Fruit fly (Drosophila melanogaster): ENCODE results near the gene CG2930.
A peak's percentile ranks its signal among the peaks of the same experiment; 100 is the strongest.

CG2930 gene

DNA sequence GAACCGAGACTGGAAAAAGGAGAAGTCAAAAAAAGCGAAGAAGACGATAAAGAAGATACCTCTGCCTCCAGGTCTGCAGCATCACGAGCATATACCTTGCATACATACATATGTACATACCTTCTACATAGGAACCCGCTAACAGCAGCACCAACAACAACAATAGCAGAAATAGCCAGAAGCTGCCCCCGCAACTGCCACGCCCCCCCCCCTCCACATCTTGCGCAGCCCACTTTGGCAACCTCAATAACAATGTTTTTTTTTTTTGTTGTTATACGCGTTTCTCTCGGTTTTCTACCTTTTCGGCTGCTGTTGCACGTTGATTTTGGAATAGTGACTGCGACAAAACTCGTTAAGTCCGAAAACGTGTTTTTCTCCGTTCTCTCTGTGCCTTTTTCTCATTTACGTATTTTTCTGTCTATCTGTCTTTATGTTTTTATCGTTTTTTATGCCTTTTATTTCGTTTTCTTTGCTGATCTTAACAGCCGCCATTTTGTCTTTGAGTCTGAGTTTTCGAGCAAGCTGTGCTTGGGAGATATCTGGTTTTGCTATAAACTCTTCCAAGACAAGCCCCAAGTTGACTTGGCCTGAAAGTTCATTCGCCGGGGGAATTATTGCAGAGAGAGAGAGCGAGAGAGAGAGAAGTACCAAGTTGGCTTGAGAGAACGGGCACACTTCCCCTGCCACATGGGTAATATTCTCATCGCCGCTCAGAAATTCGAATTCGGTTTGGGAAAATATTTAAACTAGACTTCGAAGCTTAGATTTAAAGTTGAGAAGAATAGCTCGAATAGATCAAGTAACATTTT is 33.6 kb upstream of the CG2930 start (continued):
- TF ChIP-seq Optix (GFP tag; IDR thresholded peaks at IDR 0.05): no peak
- no peak for TF ChIP-seq Max (GFP tag; optimal IDR thresholded peaks at IDR 0.05)
- peak; percentile 11 for TF ChIP-seq kni (GFP tag; optimal IDR thresholded peaks at IDR 0.05)
- TF ChIP-seq sisA (GFP tag; IDR thresholded peaks at IDR 0.05): no peak
- peak; percentile 12 for TF ChIP-seq oc (tag; optimal IDR thresholded peaks at IDR 0.05)
- no peak for TF ChIP-seq CG4360 (GFP tag; IDR thresholded peaks at IDR 0.05)
- TF ChIP-seq CG2875 (GFP tag; optimal IDR thresholded peaks at IDR 0.05): no peak
- no peak for TF ChIP-seq wor (GFP tag; IDR thresholded peaks at IDR 0.05)
- no peak for TF ChIP-seq ind (GFP tag; optimal IDR thresholded peaks at IDR 0.05)
- no peak for TF ChIP-seq vfl (GFP tag; optimal IDR thresholded peaks at IDR 0.05)
- TF ChIP-seq Xrp1 (GFP tag; IDR thresholded peaks at IDR 0.05): no peak
- no peak for TF ChIP-seq slou (GFP tag; optimal IDR thresholded peaks at IDR 0.05)
- TF ChIP-seq CG17186 (GFP tag; optimal IDR thresholded peaks at IDR 0.05): no peak
- TF ChIP-seq otp (GFP tag; IDR thresholded peaks at IDR 0.05): no peak
- TF ChIP-seq CG2120 (GFP tag; optimal IDR thresholded peaks at IDR 0.05): no peak
- peak; percentile 77; the same call in 1 of the 4 replicates for TF ChIP-seq chinmo (GFP tag; IDR thresholded peaks at IDR 0.05; ENCODE audit: partially characterized antibody)
- no peak for TF ChIP-seq ro (GFP tag; IDR thresholded peaks at IDR 0.05)
- TF ChIP-seq pita (GFP tag; optimal IDR thresholded peaks at IDR 0.05): peak; percentile 3
- no peak for TF ChIP-seq Nf-YB (GFP tag; optimal IDR thresholded peaks at IDR 0.05)
- TF ChIP-seq Six4 (GFP tag; optimal IDR thresholded peaks at IDR 0.05): no peak
- no peak for TF ChIP-seq CG6254 (GFP tag; optimal IDR thresholded peaks at IDR 0.05)
- TF ChIP-seq yki (optimal IDR thresholded peaks at IDR 0.05): peak; percentile 31
- no peak for TF ChIP-seq CG6654 (GFP tag; optimal IDR thresholded peaks at IDR 0.05)
- no peak for TF ChIP-seq CG30020 (tag; optimal IDR thresholded peaks at IDR 0.05)
- peak; percentile 70; the same call in 2 of the 3 replicates for TF ChIP-seq CG6175 (GFP tag; IDR thresholded peaks at IDR 0.05)
- no peak for TF ChIP-seq insv (GFP tag; optimal IDR thresholded peaks at IDR 0.05)
- TF ChIP-seq luna (GFP tag; optimal IDR thresholded peaks at IDR 0.05): no peak
- no peak for TF ChIP-seq CG7839 (tag; optimal IDR thresholded peaks at IDR 0.05)
- TF ChIP-seq abd-A (tag; optimal IDR thresholded peaks at IDR 0.05): peak; percentile 48
- TF ChIP-seq CG9437 (GFP tag; optimal IDR thresholded peaks at IDR 0.05): peak; percentile 74
- no peak for TF ChIP-seq bab2 (GFP tag; optimal IDR thresholded peaks at IDR 0.05)
- TF ChIP-seq CG10147 (GFP tag; optimal IDR thresholded peaks at IDR 0.05): no peak
- TF ChIP-seq Pdp1 (GFP tag; optimal IDR thresholded peaks at IDR 0.05): no peak
- TF ChIP-seq sr (GFP tag; IDR thresholded peaks at IDR 0.05): peak; percentile 57; the same call in 2 of the 3 replicates
- no peak for TF ChIP-seq CG8944 (GFP tag; optimal IDR thresholded peaks at IDR 0.05)
- TF ChIP-seq cg (GFP tag; optimal IDR thresholded peaks at IDR 0.05): no peak
- TF ChIP-seq gro (GFP tag; optimal IDR thresholded peaks at IDR 0.05): no peak
- TF ChIP-seq corto (GFP tag; optimal IDR thresholded peaks at IDR 0.05): no peak
- peak; percentile 31 for TF ChIP-seq phol (tag; optimal IDR thresholded peaks at IDR 0.05)

DNA sequence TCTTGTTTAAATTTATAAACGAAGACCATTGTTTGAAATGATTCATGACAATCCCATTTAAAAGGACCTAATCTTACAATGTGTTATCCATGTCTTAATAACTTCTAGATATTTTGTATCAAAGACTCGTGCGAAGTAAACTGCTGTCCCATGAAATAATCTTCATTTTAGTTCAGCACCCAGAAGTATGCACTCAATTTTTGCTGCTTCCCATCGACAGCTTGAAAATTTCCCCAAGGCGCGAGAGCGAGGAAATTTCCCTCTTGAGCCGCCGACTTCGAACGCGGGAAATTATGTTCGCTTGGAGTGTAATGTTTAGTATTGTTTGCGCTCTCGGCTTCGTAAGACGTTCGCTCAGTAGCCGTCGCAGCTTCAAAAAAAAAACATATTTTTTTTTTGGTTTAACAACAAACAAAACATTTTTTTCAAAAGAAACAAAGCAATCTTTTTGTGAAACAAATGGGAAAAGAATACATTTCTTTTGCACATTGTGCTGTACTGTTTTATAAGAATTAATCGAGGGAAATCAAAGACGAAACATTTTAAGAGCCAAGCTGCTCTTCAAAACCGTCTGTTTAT is 32.9 kb upstream of the CG2930 start:
- no peak for TF ChIP-seq CG30403 (GFP tag; optimal IDR thresholded peaks at IDR 0.05)
- peak; percentile 30; the same call in 1 of the 2 replicates for TF ChIP-seq CG4360 (GFP tag; IDR thresholded peaks at IDR 0.05)
- no peak for TF ChIP-seq sisA (GFP tag; IDR thresholded peaks at IDR 0.05)
- peak; percentile 9 for TF ChIP-seq zf30C (GFP tag; optimal IDR thresholded peaks at IDR 0.05)
- no peak for TF ChIP-seq usp (GFP tag; optimal IDR thresholded peaks at IDR 0.05)
- TF ChIP-seq MTF-1 (GFP tag; optimal IDR thresholded peaks at IDR 0.05; ENCODE audit: borderline replicate concordance): no peak
- TF ChIP-seq sqz (GFP tag; optimal IDR thresholded peaks at IDR 0.05): peak; percentile 65
- peak; percentile 22 for TF ChIP-seq sens (GFP tag)
- TF ChIP-seq chinmo (GFP tag; IDR thresholded peaks at IDR 0.05; ENCODE audit: partially characterized antibody): 0 out of 4 replicates have a peak, but pooled peaks have one; percentile 8
- 0 out of 3 replicates have a peak, but pooled peaks have one; percentile 22 for TF ChIP-seq ci (GFP tag; IDR thresholded peaks at IDR 0.05)
- TF ChIP-seq Med (GFP tag): peak; percentile 26
- TF ChIP-seq Dp (GFP tag; optimal IDR thresholded peaks at IDR 0.05): peak; percentile 2
- 0 out of 2 replicates have a peak, but pooled peaks have one; percentile 16 for TF ChIP-seq vvl (GFP tag; IDR thresholded peaks at IDR 0.05)
- peak; percentile 4 for TF ChIP-seq pita (GFP tag; optimal IDR thresholded peaks at IDR 0.05)
- TF ChIP-seq chm (GFP tag; IDR thresholded peaks at IDR 0.05): peak; percentile 47; the same call in 1 of the 2 replicates
- TF ChIP-seq cg (GFP tag; optimal IDR thresholded peaks at IDR 0.05): peak; percentile 19

Measured in whole organism, embryonic.